Worm (Caenorhabditis elegans): ENCODE data around the gene T05A1.5.

T05A1.5 gene

ce11 chrIV:9511221-9511638, 34.9 kb upstream of the T05A1.5 start (continued):
- TF ChIP-seq zfh-2 (GFP tag; conservative IDR thresholded peaks at IDR 0.05) (no peak), rpc-1 (optimal IDR thresholded peaks at IDR 0.05) (no peak), rpc-1 (tag; optimal IDR thresholded peaks at IDR 0.05) (no peak), him-1 (tag; optimal IDR thresholded peaks at IDR 0.05) (peak; percentile 51), D2030.7 (GFP tag; IDR thresholded peaks at IDR 0.05) (peak; percentile 56), egl-44 (GFP tag; IDR thresholded peaks at IDR 0.05) (no peak), F22D6.2 (tag; optimal IDR thresholded peaks at IDR 0.05) (no peak), nhr-120 (GFP tag; IDR thresholded peaks at IDR 0.05) (no peak), C06A6.2 (GFP tag; conservative IDR thresholded peaks at IDR 0.05) (no peak; the same call in 1 of the 2 replicates), ceh-79 (tag; optimal IDR thresholded peaks at IDR 0.05) (no peak), F33H1.4 (GFP tag; IDR thresholded peaks at IDR 0.05) (peak; percentile 22; the same call in 1 of the 2 replicates), madf-10 (tag; optimal IDR thresholded peaks at IDR 0.05) (peak; percentile 42), F39B2.1 (GFP tag; IDR thresholded peaks at IDR 0.05) (no peak), mes-4 (tag; optimal IDR thresholded peaks at IDR 0.05) (no peak), aptf-2 (GFP tag; conservative IDR thresholded peaks at IDR 0.05) (no peak), fkh-3 (tag; optimal IDR thresholded peaks at IDR 0.05) (peak; percentile 15), F10E7.11 (tag; optimal IDR thresholded peaks at IDR 0.05) (no peak), xnd-1 (tag; optimal IDR thresholded peaks at IDR 0.05) (peak; percentile 57), madf-3 (GFP tag; IDR thresholded peaks at IDR 0.05) (peak; percentile 62; the same call in 1 of the 2 replicates), ceh-27 (GFP tag; optimal IDR thresholded peaks at IDR 0.05) (peak; percentile 74), rcor-1 (GFP tag; IDR thresholded peaks at IDR 0.05) (peak; percentile 55; the same call in 1 of the 2 replicates), unc-130 (GFP tag; optimal IDR thresholded peaks at IDR 0.05) (no peak), tlf-1 (GFP tag; optimal IDR thresholded peaks at IDR 0.05) (peak; percentile 70), ama-1 (optimal IDR thresholded peaks at IDR 0.05) (peak; percentile 79), ama-1 (GFP tag; optimal IDR thresholded peaks at IDR 0.05) (no peak), ztf-25 (GFP tag; IDR thresholded peaks at IDR 0.05) (no peak), mcd-1 (GFP tag; IDR thresholded peaks at IDR 0.05) (peak; percentile 76), hlh-26 (GFP tag; conservative IDR thresholded peaks at IDR 0.05) (no peak), Y53G8AR.9 (GFP tag; conservative IDR thresholded peaks at IDR 0.05) (no peak), hmg-1.2 (GFP tag; IDR thresholded peaks at IDR 0.05) (peak; percentile 89), ccch-3 (GFP tag; optimal IDR thresholded peaks at IDR 0.05) (no peak), pha-4 (tag; optimal IDR thresholded peaks at IDR 0.05) (no peak), nhr-80 (tag; optimal IDR thresholded peaks at IDR 0.05) (no peak), sea-2 (GFP tag; IDR thresholded peaks at IDR 0.05) (no peak), Y53F4B.3 (GFP tag; IDR thresholded peaks at IDR 0.05) (no peak), Y56A3A.18 (GFP tag; IDR thresholded peaks at IDR 0.05) (peak; percentile 74; the same call in 1 of the 2 replicates), cebp-1 (GFP tag; IDR thresholded peaks at IDR 0.05) (no peak), cebp-1 (tag; optimal IDR thresholded peaks at IDR 0.05) (peak; percentile 62), B0035.1 (tag; optimal IDR thresholded peaks at IDR 0.05) (no peak), nhr-90 (tag; optimal IDR thresholded peaks at IDR 0.05) (peak; percentile 32), mxl-1 (tag; optimal IDR thresholded peaks at IDR 0.05) (no peak), cebp-2 (GFP tag; IDR thresholded peaks at IDR 0.05) (peak; percentile 12; the same call in 1 of the 2 replicates), ceh-91 (GFP tag; IDR thresholded peaks at IDR 0.05) (no peak), F49E8.2 (tag; optimal IDR thresholded peaks at IDR 0.05; ENCODE audit: insufficient read depth) (peak; percentile 56), B0019.2 (GFP tag; conservative IDR thresholded peaks at IDR 0.05) (no peak), rec-8 (tag; optimal IDR thresholded peaks at IDR 0.05) (peak in 1 of 2 experiments; percentile 25), T07F8.4 (tag; optimal IDR thresholded peaks at IDR 0.05) (no peak), pbrm-1 (GFP tag; IDR thresholded peaks at IDR 0.05) (peak; percentile 77; the same call in 1 of the 2 replicates), nfya-1 (tag; optimal IDR thresholded peaks at IDR 0.05; ENCODE audit: borderline replicate concordance, insufficient read depth) (no peak), madf-8 (GFP tag; conservative IDR thresholded peaks at IDR 0.05) (no peak)
